Fruit fly (Drosophila melanogaster) whole organism, embryonic: ENCODE results near the gene Sas-6.

Source experiments
- ATbp ChIP-seq: fragments of 200-800 bp; sonication (Bioruptor generic); optimal IDR thresholded peaks from 2 replicates; lab custom pipeline; 2017; ENCODE audit warnings: missing biosample characterization, mild to moderate bottlenecking, missing genetic modification characterization, missing genetic modification reagents
- Abd-B ChIP-seq: fragments of 200-800 bp; sonication (Bioruptor generic); optimal IDR thresholded peaks from 2 replicates; lab custom pipeline; 2018; ENCODE audit warnings: missing biosample characterization, mild to moderate bottlenecking, missing genetic modification characterization, moderate library complexity
- Aef1 ChIP-seq: fragments of 200-800 bp; sonication (Bioruptor generic); IDR thresholded peaks from 3 replicates; pipeline ENCODE4 v1.3.6; 2022; ENCODE audit warnings: missing biosample characterization, missing genetic modification characterization
- CG10274 ChIP-seq: fragments of 200-800 bp; sonication (Bioruptor generic); optimal IDR thresholded peaks from 3 replicates; lab custom pipeline; 2017; ENCODE audit warnings: missing biosample characterization, mild to moderate bottlenecking, missing genetic modification characterization
- CG11093 ChIP-seq: fragments of 200-800 bp; sonication (Bioruptor generic); IDR thresholded peaks from 3 replicates; pipeline ENCODE4 v1.3.6; 2022; ENCODE audit warnings: missing biosample characterization, missing genetic modification characterization
- CG11398 ChIP-seq: fragments of 200-800 bp; sonication (Bioruptor generic); optimal IDR thresholded peaks from 2 replicates; lab custom pipeline; 2016; ENCODE audit warnings: missing biosample characterization, missing genetic modification characterization
- CG12299 ChIP-seq: fragments of 200-800 bp; sonication (Bioruptor generic); optimal IDR thresholded peaks from 2 replicates; lab custom pipeline; 2018; ENCODE audit warnings: missing biosample characterization, mild to moderate bottlenecking, missing genetic modification characterization
- CG12769 ChIP-seq: fragments of 200-800 bp; sonication (Bioruptor generic); optimal IDR thresholded peaks from 2 replicates; lab custom pipeline; 2019; ENCODE audit warnings: missing biosample characterization, mild to moderate bottlenecking, missing genetic modification characterization, moderate library complexity
- CG17361 ChIP-seq: fragments of 200-800 bp; sonication (Bioruptor generic); IDR thresholded peaks from 3 replicates; pipeline ENCODE4 v1.3.6; 2022; ENCODE audit warnings: missing biosample characterization, missing genetic modification characterization
- CG18599 ChIP-seq: fragments of 200-800 bp; sonication (Bioruptor generic); optimal IDR thresholded peaks from 3 replicates; lab custom pipeline; 2017; ENCODE audit warnings: missing biosample characterization, missing genetic modification characterization, mild to moderate bottlenecking, moderate library complexity, missing genetic modification reagents
- CG2116 ChIP-seq: fragments of 200-800 bp; sonication (Bioruptor generic); optimal IDR thresholded peaks from 3 replicates; lab custom pipeline; 2018; ENCODE audit warnings: missing biosample characterization, mild to moderate bottlenecking, missing genetic modification characterization
- CG31224 ChIP-seq: fragments of 200-800 bp; sonication (Bioruptor generic); IDR thresholded peaks from 2 replicates; pipeline ENCODE4 v1.3.6; 2022; ENCODE audit warnings: missing biosample characterization, missing genetic modification characterization
- CG31441 ChIP-seq: fragments of 200-800 bp; sonication (Bioruptor generic); IDR thresholded peaks from 2 replicates; pipeline ENCODE4 v1.3.6; 2022; ENCODE audit warnings: missing biosample characterization, missing genetic modification characterization
- CG32767 ChIP-seq: fragments of 200-800 bp; sonication (Bioruptor generic); IDR thresholded peaks from 2 replicates; pipeline ENCODE4 v1.3.6; 2022; ENCODE audit warnings: missing biosample characterization, missing genetic modification characterization
- CG33557 ChIP-seq: fragments of 200-800 bp; sonication (Bioruptor generic); optimal IDR thresholded peaks from 2 replicates; lab custom pipeline; 2019; ENCODE audit warnings: missing biosample characterization, mild to moderate bottlenecking, missing genetic modification characterization, moderate library complexity
- CG3847 ChIP-seq: fragments of 200-800 bp; sonication (Bioruptor generic); IDR thresholded peaks from 2 replicates; pipeline ENCODE4 v1.3.6; 2022; ENCODE audit warnings: missing biosample characterization, missing genetic modification characterization
- CG4328 ChIP-seq: fragments of 200-800 bp; sonication (Bioruptor generic); optimal IDR thresholded peaks from 3 replicates; lab custom pipeline; 2017; ENCODE audit warnings: missing biosample characterization, missing genetic modification reagents, missing genetic modification characterization
- CG5180 ChIP-seq: fragments of 200-800 bp; sonication (Bioruptor generic); optimal IDR thresholded peaks from 3 replicates; lab custom pipeline; 2017; ENCODE audit warnings: missing biosample characterization, missing genetic modification characterization, mild to moderate bottlenecking, moderate library complexity, missing genetic modification reagents
- CG6654 ChIP-seq: fragments of 200-800 bp; sonication (Bioruptor generic); optimal IDR thresholded peaks from 2 replicates; lab custom pipeline; 2017; ENCODE audit warnings: missing biosample characterization, mild to moderate bottlenecking, missing genetic modification characterization
- ERR ChIP-seq: fragments of 200-800 bp; sonication (Bioruptor generic); optimal IDR thresholded peaks from 2 replicates; lab custom pipeline; 2016; ENCODE audit warnings: missing biosample characterization, missing genetic modification characterization
- Eip74EF ChIP-seq, 2 experiments: fragments of 200-800 bp in 1 of 2; fragments of >200 bp in 1 of 2; sonication (Bioruptor generic) in 1 of 2; optimal IDR thresholded peaks; 2 replicates each; lab custom pipeline; 2017 to 2019; ENCODE audit warnings: missing biosample characterization in 2 of 2, missing genetic modification characterization in 2 of 2, mild to moderate bottlenecking in 1 of 2, moderate library complexity in 1 of 2
- Elba2 ChIP-seq: fragments of 200-800 bp; sonication (Bioruptor generic); optimal IDR thresholded peaks from 3 replicates; lab custom pipeline; 2016; ENCODE audit warnings: missing biosample characterization, missing genetic modification characterization
- Jarid2 ChIP-seq: fragments of 200-800 bp; sonication (Bioruptor generic); optimal IDR thresholded peaks from 3 replicates; lab custom pipeline; 2017; ENCODE audit warnings: mild to moderate bottlenecking, missing biosample characterization, missing genetic modification reagents, missing genetic modification characterization
- MBD-R2 ChIP-seq: fragments of 200-800 bp; sonication (Bioruptor generic); IDR thresholded peaks from 2 replicates; pipeline ENCODE4 v1.3.6; 2022; ENCODE audit warnings: missing biosample characterization, missing genetic modification characterization
- Meics ChIP-seq: fragments of 200-800 bp; sonication (Bioruptor generic); optimal IDR thresholded peaks from 2 replicates; lab custom pipeline; 2017; ENCODE audit warnings: missing biosample characterization, mild to moderate bottlenecking, missing genetic modification characterization
- NC2β ChIP-seq: fragments of 200-800 bp; sonication (Bioruptor generic); optimal IDR thresholded peaks from 2 replicates; lab custom pipeline; 2016; ENCODE audit warnings: missing biosample characterization, missing genetic modification characterization
- Nf-YA ChIP-seq: fragments of 200-800 bp; sonication (Bioruptor generic); IDR thresholded peaks from 2 replicates; pipeline ENCODE4 v1.3.6; 2022; ENCODE audit warnings: missing biosample characterization, missing genetic modification characterization
- Spps ChIP-seq: fragments of 200-800 bp; sonication (Bioruptor generic); optimal IDR thresholded peaks from 2 replicates; lab custom pipeline; 2018; ENCODE audit warnings: missing biosample characterization, mild to moderate bottlenecking, missing genetic modification characterization
- ac ChIP-seq: fragments of 200-800 bp; sonication (Bioruptor generic); optimal IDR thresholded peaks from 3 replicates; lab custom pipeline; 2017; ENCODE audit warnings: missing biosample characterization, mild to moderate bottlenecking, missing genetic modification characterization
- al ChIP-seq: fragments of 200-800 bp; sonication (Bioruptor generic); IDR thresholded peaks from 2 replicates; pipeline ENCODE4 v1.3.6; 2022; ENCODE audit warnings: missing biosample characterization, missing genetic modification characterization
- amos ChIP-seq: fragments of 200-800 bp; sonication (Bioruptor generic); IDR thresholded peaks from 2 replicates; pipeline ENCODE4 v1.3.6; 2022; ENCODE audit warnings: missing biosample characterization, missing genetic modification characterization; ENCODE audit not compliant: partially characterized antibody
- ara ChIP-seq: fragments of 200-800 bp; sonication (Bioruptor generic); IDR thresholded peaks from 2 replicates; pipeline ENCODE4 v1.3.6; 2022; ENCODE audit warnings: missing biosample characterization, missing genetic modification characterization
- cas ChIP-seq: fragments of 200-800 bp; sonication (Bioruptor generic); IDR thresholded peaks from 2 replicates; pipeline ENCODE4 v1.3.6; 2022; ENCODE audit warnings: missing biosample characterization, missing genetic modification characterization
- chinmo ChIP-seq: fragments of 200-800 bp; sonication (Bioruptor generic); IDR thresholded peaks from 4 replicates; pipeline ENCODE4 v1.3.6; 2022; ENCODE audit warnings: missing biosample characterization, missing genetic modification characterization; ENCODE audit not compliant: partially characterized antibody
- chm ChIP-seq: fragments of 200-800 bp; sonication (Bioruptor generic); IDR thresholded peaks from 2 replicates; pipeline ENCODE4 v1.3.6; 2022; ENCODE audit warnings: missing biosample characterization, missing genetic modification characterization
- dm ChIP-seq: fragments of 200-800 bp; sonication (Bioruptor generic); optimal IDR thresholded peaks from 3 replicates; lab custom pipeline; 2016; ENCODE audit warnings: missing biosample characterization, missing genetic modification characterization
- esg ChIP-seq: fragments of 200-800 bp; sonication (Bioruptor generic); conservative IDR thresholded peaks from 2 replicates; pipeline ENCODE4 v1.3.6; 2022; ENCODE audit warnings: missing biosample characterization, missing genetic modification characterization
- jigr1 ChIP-seq: fragments of 200-800 bp; sonication (Bioruptor generic); IDR thresholded peaks from 3 replicates; pipeline ENCODE4 v1.3.6; 2022; ENCODE audit warnings: missing biosample characterization, missing genetic modification characterization
- nerfin-2 ChIP-seq: fragments of 200-800 bp; sonication (Bioruptor generic); IDR thresholded peaks from 2 replicates; pipeline ENCODE4 v1.3.6; 2022; ENCODE audit warnings: missing biosample characterization, missing genetic modification characterization; ENCODE audit not compliant: partially characterized antibody
- pros ChIP-seq: fragments of 200-800 bp; sonication (Bioruptor generic); optimal IDR thresholded peaks from 3 replicates; lab custom pipeline; 2019; ENCODE audit warnings: missing biosample characterization, mild to moderate bottlenecking, missing genetic modification characterization, moderate library complexity
- row ChIP-seq: fragments of 200-800 bp; sonication (Bioruptor generic); IDR thresholded peaks from 3 replicates; pipeline ENCODE4 v1.3.6; 2022; ENCODE audit warnings: missing biosample characterization, missing genetic modification characterization
- salm ChIP-seq: fragments of 200-800 bp; sonication (Bioruptor generic); optimal IDR thresholded peaks from 2 replicates; lab custom pipeline; 2018; ENCODE audit warnings: missing biosample characterization, mild to moderate bottlenecking, missing genetic modification characterization
- sc ChIP-seq, 3 experiments: fragments of >200 bp in 2 of 3; fragments of 200-800 bp in 1 of 3; sonication (Bioruptor generic) in 1 of 3; optimal IDR thresholded peaks; 2 replicates in 2 of 3; 3 replicates in 1 of 3; lab custom pipeline; 2017; ENCODE audit warnings: mild to moderate bottlenecking in 1 of 3, missing biosample characterization in 1 of 3, missing genetic modification characterization in 1 of 3, missing genetic modification reagents in 1 of 3
- tgo ChIP-seq: fragments of 200-800 bp; sonication (Bioruptor generic); IDR thresholded peaks from 3 replicates; pipeline ENCODE4 v1.3.6; 2022; ENCODE audit warnings: missing biosample characterization, missing genetic modification characterization
- tin ChIP-seq: fragments of 200-800 bp; sonication (Bioruptor generic); optimal IDR thresholded peaks from 3 replicates; lab custom pipeline; 2016; ENCODE audit warnings: missing biosample characterization, missing genetic modification characterization
- vnd ChIP-seq: fragments of 200-800 bp; sonication (Bioruptor generic); IDR thresholded peaks from 3 replicates; pipeline ENCODE4 v1.3.6; 2022; ENCODE audit warnings: missing biosample characterization, missing genetic modification characterization; ENCODE audit not compliant: partially characterized antibody

Gene Sas-6

dm6 chr3R:30043139-30043744, 48.1 kb downstream of the Sas-6 start, which contains the start of gene Sry-delta (continued):
- peak; percentile 69 for TF ChIP-seq CG3847 (GFP tag; lab: Robert Waterston, UW)
- TF ChIP-seq CG18599 (GFP tag; lab: Kevin White, UChicago) = no peak
- peak; percentile 19; the same call in 1 of the 2 replicates for TF ChIP-seq nerfin-2 (GFP tag; lab: Robert Waterston, UW)
- no peak for TF ChIP-seq Elba2 (GFP tag; lab: Kevin White, UChicago)
- TF ChIP-seq CG5180 (GFP tag; lab: Kevin White, UChicago) = no peak
- no peak for TF ChIP-seq sc (optimal IDR thresholded peaks at IDR 0.05; lab: Kevin White, UChicago)
- peak; percentile 19 for TF ChIP-seq sc (GFP tag; optimal IDR thresholded peaks at IDR 0.05; lab: Kevin White, UChicago)
- peak; percentile 70 for TF ChIP-seq CG11398
- TF ChIP-seq Meics (GFP tag; lab: Kevin White, UChicago) = peak; percentile 76
- TF ChIP-seq CG32767 = peak; percentile 71
- TF ChIP-seq NC2β (GFP tag; lab: Kevin White, UChicago) = peak; percentile 86
- TF ChIP-seq row = peak; percentile 96
- TF ChIP-seq CG10274 (GFP tag; lab: Kevin White, UChicago) = peak; percentile 27
- no peak for TF ChIP-seq pros (GFP tag; lab: Kevin White, UChicago)
- peak; percentile 76 for TF ChIP-seq ara (GFP tag; lab: Robert Waterston, UW)
- TF ChIP-seq amos = peak; percentile 81
- TF ChIP-seq CG2116 (GFP tag; lab: Kevin White, UChicago) = peak; percentile 100
- TF ChIP-seq salm (tag; lab: Kevin White, UChicago) = peak; percentile 44
- peak; percentile 86 for TF ChIP-seq ERR (GFP tag; lab: Kevin White, UChicago)
- TF ChIP-seq Eip74EF (GFP tag; optimal IDR thresholded peaks at IDR 0.05; lab: Kevin White, UChicago) = no peak
- TF ChIP-seq CG12299 (tag; lab: Kevin White, UChicago) = peak; percentile 32
- no peak for TF ChIP-seq Jarid2
- peak; percentile 62; the same call in 1 of the 2 replicates for TF ChIP-seq Nf-YA (GFP tag; lab: Robert Waterston, UW)
- peak; percentile 80 for TF ChIP-seq al (GFP tag; lab: Robert Waterston, UW)
- TF ChIP-seq jigr1 (GFP tag; lab: Robert Waterston, UW) = no peak; the same call in 2 of the 3 replicates

dm6 chr3R:30046029-30047001, 51.2 kb downstream of the Sas-6 start, which contains the start of the genes RpL32 and CG7943:
Gene RpL32, minus strand, starts transcription at chr3R:30046161.
Gene CG7943, plus strand, starts transcription at chr3R:30046470.
- TF ChIP-seq ATbp (GFP tag; lab: Kevin White, UChicago) (peak; percentile 83), Aef1 (GFP tag; lab: Robert Waterston, UW) (peak; percentile 96), CG4328 (GFP tag; lab: Kevin White, UChicago) (peak; percentile 94), esg (GFP tag; lab: Robert Waterston, UW) (peak; percentile 95), CG33557 (GFP tag; lab: Kevin White, UChicago) (peak; percentile 70), cas (GFP tag; lab: Robert Waterston, UW) (peak; percentile 92), tgo (peak; percentile 93), chinmo (GFP tag; lab: Robert Waterston, UW) (peak; percentile 100), vnd (GFP tag; lab: Robert Waterston, UW) (peak; percentile 100), CG31224 (peak; percentile 90), CG11093 (peak; percentile 87), Abd-B (peak; percentile 83), CG6654 (GFP tag; lab: Kevin White, UChicago) (peak; percentile 84), chm (GFP tag; lab: Robert Waterston, UW) (peak; percentile 97), tin (GFP tag; lab: Kevin White, UChicago) (peak; percentile 96), dm (GFP tag; lab: Kevin White, UChicago) (peak; percentile 97), CG31441 (GFP tag; lab: Robert Waterston, UW) (peak; percentile 88), CG12769 (peak; percentile 82), CG17361 (GFP tag; lab: Robert Waterston, UW) (peak; percentile 96), ac (GFP tag; lab: Kevin White, UChicago) (peak; percentile 54), MBD-R2 (GFP tag; lab: Robert Waterston, UW) (peak; percentile 89), Spps (tag; lab: Kevin White, UChicago) (peak; percentile 77)
